Worm (Caenorhabditis elegans) whole organism, L2 larva: Measurements from ENCODE around the gene K01D12.1.

ENCODE experiments used
- C34F6.9 ChIP-seq: fragments of 150-350 bp; optimal IDR thresholded peaks from 2 replicates; lab custom pipeline; 2014; ENCODE audit warnings: missing biosample characterization, missing genetic modification characterization
- F13H6.1 ChIP-seq: sonication (generic microtip); optimal IDR thresholded peaks from 2 replicates; lab custom pipeline; 2016; ENCODE audit warnings: missing genetic modification characterization, missing compliant biosample characterization
- R02D3.7 ChIP-seq: fragments of 150-350 bp; optimal IDR thresholded peaks from 2 replicates; lab custom pipeline; 2014; ENCODE audit warnings: missing biosample characterization, missing genetic modification characterization
- alr-1 ChIP-seq: fragments of 150-350 bp; optimal IDR thresholded peaks from 2 replicates; lab custom pipeline; 2014; ENCODE audit warnings: missing biosample characterization, missing genetic modification characterization
- aly-2 ChIP-seq: fragments of 150-350 bp; optimal IDR thresholded peaks from 2 replicates; lab custom pipeline; 2014; ENCODE audit warnings: missing biosample characterization, missing genetic modification characterization
- ama-1 ChIP-seq: fragments of 150-350 bp; optimal IDR thresholded peaks from 2 replicates; lab custom pipeline; 2018; ENCODE audit warnings: inconsistent platforms
- blmp-1 ChIP-seq: sonication (generic microtip); optimal IDR thresholded peaks from 2 replicates; lab custom pipeline; 2017; ENCODE audit warnings: missing genetic modification characterization, mild to moderate bottlenecking, missing compliant biosample characterization, antibody characterized with exemption, moderate library complexity; ENCODE audit not compliant: insufficient read depth
- ceh-16 ChIP-seq: fragments of 150-350 bp; optimal IDR thresholded peaks from 2 replicates; lab custom pipeline; 2014; ENCODE audit warnings: missing biosample characterization, missing genetic modification characterization
- ceh-82 ChIP-seq: fragments of 150-350 bp; optimal IDR thresholded peaks from 2 replicates; lab custom pipeline; 2014; ENCODE audit warnings: missing biosample characterization, missing genetic modification characterization
- crh-2 ChIP-seq: sonication (generic microtip); optimal IDR thresholded peaks from 2 replicates; lab custom pipeline; 2017; ENCODE audit warnings: missing biosample characterization, missing genetic modification characterization
- dmd-4 ChIP-seq: sonication (generic microtip); optimal IDR thresholded peaks from 2 replicates; lab custom pipeline; 2017; ENCODE audit warnings: missing biosample characterization, missing genetic modification characterization
- egl-27 ChIP-seq: sonication (generic microtip); optimal IDR thresholded peaks from 3 replicates; lab custom pipeline; 2017; ENCODE audit warnings: missing biosample characterization, missing genetic modification reagents, missing genetic modification characterization
- elt-3 ChIP-seq: sonication (generic microtip); optimal IDR thresholded peaks from 2 replicates; lab custom pipeline; 2017; ENCODE audit warnings: missing biosample characterization, missing genetic modification characterization
- fos-1 ChIP-seq: fragments of 150-350 bp; optimal IDR thresholded peaks from 2 replicates; lab custom pipeline; 2014; ENCODE audit warnings: missing biosample characterization, missing genetic modification characterization
- gmeb-1 ChIP-seq: fragments of 150-350 bp; optimal IDR thresholded peaks from 2 replicates; lab custom pipeline; 2014; ENCODE audit warnings: missing biosample characterization, missing genetic modification characterization
- lin-11 ChIP-seq: fragments of 150-350 bp; sonication (generic microtip); optimal IDR thresholded peaks from 2 replicates; lab custom pipeline; 2014; ENCODE audit warnings: missing biosample characterization, missing genetic modification characterization, inconsistent platforms, mixed read lengths
- mab-5 ChIP-seq: fragments of 150-350 bp; optimal IDR thresholded peaks from 2 replicates; lab custom pipeline; 2014; ENCODE audit warnings: missing biosample characterization, missing genetic modification characterization
- nhr-10 ChIP-seq: sonication (generic microtip); optimal IDR thresholded peaks from 2 replicates; lab custom pipeline; 2017; ENCODE audit warnings: missing biosample characterization, missing genetic modification characterization
- nhr-11 ChIP-seq: fragments of 150-350 bp; optimal IDR thresholded peaks from 2 replicates; lab custom pipeline; 2014; ENCODE audit warnings: missing biosample characterization, missing genetic modification characterization
- nhr-12 ChIP-seq: fragments of 150-350 bp; optimal IDR thresholded peaks from 2 replicates; lab custom pipeline; 2014; ENCODE audit warnings: missing biosample characterization, missing genetic modification characterization
- nhr-21 ChIP-seq: fragments of 150-350 bp; optimal IDR thresholded peaks from 2 replicates; lab custom pipeline; 2014; ENCODE audit warnings: missing biosample characterization, missing genetic modification characterization
- nhr-23 ChIP-seq: fragments of 150-350 bp; optimal IDR thresholded peaks from 2 replicates; lab custom pipeline; 2014; ENCODE audit warnings: missing biosample characterization, missing genetic modification reagents, missing genetic modification characterization
- nhr-237 ChIP-seq: fragments of 150-350 bp; optimal IDR thresholded peaks from 2 replicates; lab custom pipeline; 2014; ENCODE audit warnings: missing biosample characterization, missing genetic modification characterization
- nhr-6 ChIP-seq: fragments of 150-350 bp; optimal IDR thresholded peaks from 2 replicates; lab custom pipeline; 2014; ENCODE audit warnings: missing biosample characterization, missing genetic modification characterization
- sem-4 ChIP-seq: fragments of 150-350 bp; optimal IDR thresholded peaks from 2 replicates; lab custom pipeline; 2014; ENCODE audit warnings: missing biosample characterization, missing genetic modification reagents, missing genetic modification characterization
- sma-9 ChIP-seq, 2 experiments: fragments of 150-350 bp in 1 of 2; sonication (generic microtip) in 1 of 2; optimal IDR thresholded peaks; 2 replicates each; lab custom pipeline; 2014 to 2016; ENCODE audit warnings: missing genetic modification characterization in 2 of 2, mild to moderate bottlenecking in 1 of 2, missing biosample characterization in 1 of 2, missing compliant biosample characterization in 1 of 2, missing genetic modification reagents in 1 of 2, moderate library complexity in 1 of 2
- snpc-4 ChIP-seq: fragments of 150-350 bp; optimal IDR thresholded peaks from 2 replicates; lab custom pipeline; 2014; ENCODE audit warnings: missing biosample characterization, missing genetic modification characterization
- unc-55 ChIP-seq: fragments of 150-350 bp; sonication (generic microtip); optimal IDR thresholded peaks from 3 replicates; lab custom pipeline; 2014; ENCODE audit warnings: missing biosample characterization, missing genetic modification reagents, missing genetic modification characterization
- unc-62 ChIP-seq: fragments of 150-350 bp; optimal IDR thresholded peaks from 2 replicates; lab custom pipeline; 2014; ENCODE audit warnings: missing biosample characterization, missing genetic modification reagents, missing genetic modification characterization
- ztf-1 ChIP-seq: fragments of 200-800 bp; sonication (Bioruptor generic); conservative IDR thresholded peaks from 2 replicates; pipeline ENCODE4 v1.3.6; 2022; ENCODE audit warnings: missing genetic modification characterization, missing compliant biosample characterization
- ztf-4 ChIP-seq: fragments of 150-350 bp; optimal IDR thresholded peaks from 2 replicates; lab custom pipeline; 2014; ENCODE audit warnings: missing biosample characterization, missing genetic modification characterization

Gene K01D12.1

ce11 chrV:12415656-12416055, 38.3 kb downstream of the K01D12.1 start, which contains the start of gene cdr-2:
Gene cdr-2 (minus strand): TSS chrV:12415709.
- TF ChIP-seq unc-55 (no peak), sma-9 (GFP tag; optimal IDR thresholded peaks at IDR 0.05; lab: Kevin White, UChicago) (peak; percentile 63), sma-9 (tag; optimal IDR thresholded peaks at IDR 0.05; lab: Kevin White, UChicago) (no peak), aly-2 (tag; lab: Kevin White, UChicago) (no peak), fos-1 (tag; lab: Kevin White, UChicago) (peak; percentile 81), crh-2 (tag; lab: Kevin White, UChicago) (no peak)

ce11 chrV:12417277-12417676, 39.9 kb downstream of the K01D12.1 start, which contains the start of gene cdr-3:
Gene cdr-3 (minus strand): TSS chrV:12417377.
- TF ChIP-seq F13H6.1 (tag; lab: Kevin White, UChicago) (no peak), nhr-23 (no peak), sem-4 (no peak), C34F6.9 (tag; lab: Kevin White, UChicago) (no peak), lin-11 (tag; lab: Kevin White, UChicago) (no peak), dmd-4 (no peak), ceh-82 (tag; lab: Kevin White, UChicago) (no peak), alr-1 (no peak), ztf-1 (GFP tag; lab: Robert Waterston, UW) (no peak), nhr-12 (tag; lab: Kevin White, UChicago) (no peak), nhr-237 (tag; lab: Kevin White, UChicago) (no peak), sma-9 (GFP tag; optimal IDR thresholded peaks at IDR 0.05; lab: Kevin White, UChicago) (no peak), sma-9 (tag; optimal IDR thresholded peaks at IDR 0.05; lab: Kevin White, UChicago) (no peak)

DNA sequence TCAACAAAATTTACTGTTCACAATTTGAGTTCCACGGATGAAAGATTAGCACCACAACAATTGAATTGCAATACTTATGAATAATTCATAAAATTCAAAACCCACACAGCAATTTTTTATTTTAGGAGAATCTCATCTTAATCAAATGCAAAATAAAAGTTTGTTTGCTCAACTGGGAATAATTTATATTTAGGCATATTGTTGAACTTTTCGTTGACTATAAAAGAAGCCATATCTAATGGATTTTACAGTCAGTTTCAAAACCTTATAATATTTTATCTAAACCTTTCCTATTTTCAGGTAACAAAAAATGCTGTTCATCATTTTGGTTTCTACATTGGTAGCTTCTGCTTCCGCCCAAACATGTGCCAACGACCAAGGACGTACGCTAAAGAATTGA, 40.9 kb downstream of the K01D12.1 start, which contains the start of gene C54D10.3:
TSS of gene C54D10.3 (plus strand) at position 301 of the 400 bp plus-strand sequence.
- no peak for TF ChIP-seq ama-1 (lab: Kevin White, UChicago)
- no peak for TF ChIP-seq nhr-11 (tag; lab: Kevin White, UChicago)
- TF ChIP-seq fos-1 (tag; lab: Kevin White, UChicago) = no peak
- no peak for TF ChIP-seq ceh-16
- TF ChIP-seq egl-27 (tag; lab: Kevin White, UChicago) = no peak
- no peak for TF ChIP-seq blmp-1 (tag; lab: Kevin White, UChicago)
- TF ChIP-seq ztf-1 (GFP tag; lab: Robert Waterston, UW) = no peak
- TF ChIP-seq sem-4 = no peak
- no peak for TF ChIP-seq mab-5 (tag; lab: Kevin White, UChicago)
- TF ChIP-seq R02D3.7 = no peak
- no peak for TF ChIP-seq gmeb-1 (tag; lab: Kevin White, UChicago)
- no peak for TF ChIP-seq nhr-23
- TF ChIP-seq nhr-10 (tag; lab: Kevin White, UChicago) = no peak
- no peak for TF ChIP-seq ceh-82 (tag; lab: Kevin White, UChicago)
- no peak for TF ChIP-seq alr-1
- TF ChIP-seq ztf-4 = no peak

DNA sequence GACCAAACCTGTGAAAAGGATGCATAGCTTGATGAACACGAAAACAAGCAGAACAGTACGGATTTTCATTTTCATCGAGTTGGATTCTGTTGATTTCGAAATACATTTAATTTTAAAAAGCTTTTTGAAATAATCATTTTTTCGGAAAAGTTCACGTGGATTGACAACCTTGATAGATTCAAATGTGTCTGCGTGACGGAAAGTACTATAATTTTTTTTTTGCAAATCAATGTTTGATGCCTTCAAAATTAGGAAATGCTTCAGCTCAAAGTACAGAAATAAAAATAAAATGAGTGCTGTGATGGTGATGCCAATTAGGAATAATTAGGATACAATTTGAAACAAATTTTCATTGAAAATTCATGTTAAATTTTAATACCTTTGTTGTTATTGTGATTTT, 43.5 kb downstream of the K01D12.1 start, which contains the start of gene C54D10.4:
TSS of gene C54D10.4 (minus strand) at position 101 of the 400 bp plus-strand sequence.
- no peak for TF ChIP-seq ceh-82 (tag; lab: Kevin White, UChicago)
- no peak for TF ChIP-seq elt-3 (tag; lab: Kevin White, UChicago)
- TF ChIP-seq F13H6.1 (tag; lab: Kevin White, UChicago) = no peak
- TF ChIP-seq nhr-6 (tag; lab: Kevin White, UChicago) = no peak
- no peak for TF ChIP-seq ceh-16
- no peak for TF ChIP-seq lin-11 (tag; lab: Kevin White, UChicago)
- no peak for TF ChIP-seq unc-62 (GFP tag; lab: Kevin White, UChicago)
- TF ChIP-seq nhr-237 (tag; lab: Kevin White, UChicago) = no peak
- TF ChIP-seq nhr-21 (tag; lab: Kevin White, UChicago) = no peak
- TF ChIP-seq ama-1 (lab: Kevin White, UChicago) = no peak
- no peak for TF ChIP-seq nhr-11 (tag; lab: Kevin White, UChicago)
- no peak for TF ChIP-seq alr-1

- TF ChIP-seq nhr-11 (tag; lab: Kevin White, UChicago) = no peak
- no peak for TF ChIP-seq snpc-4 (tag; lab: Kevin White, UChicago)
- TF ChIP-seq unc-55 = no peak
- TF ChIP-seq lin-11 (tag; lab: Kevin White, UChicago) = no peak
- no peak for TF ChIP-seq fos-1 (tag; lab: Kevin White, UChicago)
- TF ChIP-seq nhr-21 (tag; lab: Kevin White, UChicago) = no peak
Measured at ce11 chrV:12421360-12421759, 44.0 kb downstream of the K01D12.1 start.
